Worm (Caenorhabditis elegans) whole organism, mixed stage, embryonic: ENCODE data around the gene bus-8A.

Experiments
- M03D4.4 ChIP-seq: sonication (generic microtip); optimal IDR thresholded peaks from 2 replicates; lab custom pipeline; 2017; ENCODE audit warnings: mild to moderate bottlenecking, missing genetic modification characterization, missing compliant biosample characterization
- bed-3 ChIP-seq: fragments of 200-800 bp; sonication (Bioruptor generic); optimal IDR thresholded peaks from 3 replicates; lab custom pipeline; 2018; ENCODE audit warnings: mild to moderate bottlenecking, missing genetic modification characterization, moderate library complexity, missing compliant biosample characterization
- blmp-1 ChIP-seq: fragments of 150-350 bp; optimal IDR thresholded peaks from 2 replicates; lab custom pipeline; 2014; ENCODE audit warnings: missing biosample characterization, missing genetic modification characterization
- ceh-39 ChIP-seq: fragments of 150-350 bp; optimal IDR thresholded peaks from 2 replicates; lab custom pipeline; 2014; ENCODE audit warnings: missing biosample characterization, missing genetic modification characterization
- ceh-43 ChIP-seq: fragments of 200-800 bp; sonication (Bioruptor generic); optimal IDR thresholded peaks from 2 replicates; lab custom pipeline; 2018; ENCODE audit warnings: mild to moderate bottlenecking, missing genetic modification characterization, moderate library complexity, missing compliant biosample characterization
- ceh-83 ChIP-seq: fragments of 200-800 bp; sonication (Bioruptor generic); optimal IDR thresholded peaks from 2 replicates; lab custom pipeline; 2018; ENCODE audit warnings: mild to moderate bottlenecking, missing genetic modification characterization, missing compliant biosample characterization
- ces-1 ChIP-seq: fragments of 150-350 bp; optimal IDR thresholded peaks from 2 replicates; lab custom pipeline; 2014; ENCODE audit warnings: missing biosample characterization, missing genetic modification reagents, missing genetic modification characterization
- cnd-1 ChIP-seq: fragments of 200-800 bp; sonication (Bioruptor generic); optimal IDR thresholded peaks from 2 replicates; lab custom pipeline; 2018; ENCODE audit warnings: mild to moderate bottlenecking, missing genetic modification characterization, missing compliant biosample characterization
- drap-1 ChIP-seq: fragments of 200-800 bp; sonication (Bioruptor generic); optimal IDR thresholded peaks from 3 replicates; lab custom pipeline; 2018; ENCODE audit warnings: mild to moderate bottlenecking, missing genetic modification characterization, missing compliant biosample characterization
- elt-1 ChIP-seq: sonication (generic microtip); optimal IDR thresholded peaks from 2 replicates; lab custom pipeline; 2017; ENCODE audit warnings: missing genetic modification characterization, mild to moderate bottlenecking, missing compliant biosample characterization, antibody characterized with exemption, moderate library complexity, borderline replicate concordance; ENCODE audit not compliant: insufficient read depth
- elt-3 ChIP-seq: fragments of 150-350 bp; optimal IDR thresholded peaks from 2 replicates; lab custom pipeline; 2014; ENCODE audit warnings: missing biosample characterization, missing genetic modification characterization
- flh-1 ChIP-seq: fragments of 200-800 bp; sonication (Bioruptor generic); optimal IDR thresholded peaks from 2 replicates; lab custom pipeline; 2018; ENCODE audit warnings: mild to moderate bottlenecking, missing genetic modification characterization, moderate library complexity, missing compliant biosample characterization
- ham-2 ChIP-seq: fragments of 200-800 bp; sonication (Bioruptor generic); optimal IDR thresholded peaks from 2 replicates; lab custom pipeline; 2018; ENCODE audit warnings: mild to moderate bottlenecking, missing genetic modification characterization, missing compliant biosample characterization
- hlh-1 ChIP-seq: fragments of 150-350 bp; optimal IDR thresholded peaks from 2 replicates; lab custom pipeline; 2014; ENCODE audit warnings: missing biosample characterization, missing genetic modification reagents, missing genetic modification characterization
- lin-13 ChIP-seq: fragments of 150-350 bp; optimal IDR thresholded peaks from 2 replicates; lab custom pipeline; 2014; ENCODE audit warnings: missing biosample characterization, missing genetic modification characterization
- lin-32 ChIP-seq: fragments of 200-800 bp; sonication (Bioruptor generic); optimal IDR thresholded peaks from 2 replicates; lab custom pipeline; 2018; ENCODE audit warnings: mild to moderate bottlenecking, missing genetic modification characterization, missing compliant biosample characterization
- lsy-2 ChIP-seq: fragments of 150-350 bp; optimal IDR thresholded peaks from 2 replicates; lab custom pipeline; 2014; ENCODE audit warnings: missing biosample characterization, missing genetic modification characterization
- mab-5 ChIP-seq: fragments of 150-350 bp; optimal IDR thresholded peaks from 2 replicates; lab custom pipeline; 2014; ENCODE audit warnings: missing biosample characterization, missing genetic modification characterization
- mep-1 ChIP-seq: fragments of 150-350 bp; optimal IDR thresholded peaks from 2 replicates; lab custom pipeline; 2017; ENCODE audit warnings: missing biosample characterization, missing genetic modification reagents, missing genetic modification characterization, inconsistent platforms
- mls-2 ChIP-seq: sonication (generic microtip); optimal IDR thresholded peaks from 2 replicates; lab custom pipeline; 2016; ENCODE audit warnings: mild to moderate bottlenecking, missing genetic modification characterization, moderate library complexity, missing compliant biosample characterization
- nhr-12 ChIP-seq: fragments of 150-350 bp; optimal IDR thresholded peaks from 2 replicates; lab custom pipeline; 2014; ENCODE audit warnings: missing biosample characterization, missing genetic modification characterization
- nhr-2 ChIP-seq: fragments of 150-350 bp; optimal IDR thresholded peaks from 2 replicates; lab custom pipeline; 2014; ENCODE audit warnings: missing biosample characterization, missing genetic modification characterization
- nhr-237 ChIP-seq: fragments of 150-350 bp; optimal IDR thresholded peaks from 2 replicates; lab custom pipeline; 2014; ENCODE audit warnings: missing biosample characterization, missing genetic modification characterization
- nhr-28 ChIP-seq: fragments of 150-350 bp; optimal IDR thresholded peaks from 2 replicates; lab custom pipeline; 2014; ENCODE audit warnings: missing biosample characterization, missing genetic modification characterization
- nhr-76 ChIP-seq: sonication (generic microtip); optimal IDR thresholded peaks from 2 replicates; lab custom pipeline; 2017; ENCODE audit warnings: missing biosample characterization, missing genetic modification characterization
- pha-4 ChIP-seq: fragments of 150-350 bp; optimal IDR thresholded peaks from 2 replicates; lab custom pipeline; 2018; ENCODE audit warnings: missing biosample characterization, missing genetic modification reagents, missing genetic modification characterization
- sem-2 ChIP-seq: fragments of 200-800 bp; sonication (Bioruptor generic); optimal IDR thresholded peaks from 2 replicates; lab custom pipeline; 2018; ENCODE audit warnings: mild to moderate bottlenecking, missing genetic modification characterization, missing compliant biosample characterization
- snpc-4 ChIP-seq: fragments of 150-350 bp; optimal IDR thresholded peaks from 2 replicates; lab custom pipeline; 2014; ENCODE audit warnings: missing biosample characterization, missing genetic modification characterization
- sptf-1 ChIP-seq: sonication (generic microtip); optimal IDR thresholded peaks from 2 replicates; lab custom pipeline; 2017; ENCODE audit warnings: mild to moderate bottlenecking, missing genetic modification characterization, moderate library complexity, missing compliant biosample characterization
- tbx-8 ChIP-seq: fragments of 200-800 bp; sonication (Bioruptor generic); optimal IDR thresholded peaks from 2 replicates; lab custom pipeline; 2018; ENCODE audit warnings: mild to moderate bottlenecking, missing genetic modification characterization, moderate library complexity, missing compliant biosample characterization
- unc-120 ChIP-seq: sonication (generic microtip); optimal IDR thresholded peaks from 2 replicates; lab custom pipeline; 2017; ENCODE audit warnings: missing genetic modification characterization, missing compliant biosample characterization; ENCODE audit not compliant: poor library complexity, severe bottlenecking
- unc-39 ChIP-seq: fragments of 150-350 bp; optimal IDR thresholded peaks from 2 replicates; lab custom pipeline; 2014; ENCODE audit warnings: missing biosample characterization, missing genetic modification characterization
- unc-62 ChIP-seq: fragments of 150-350 bp; optimal IDR thresholded peaks from 2 replicates; lab custom pipeline; 2014; ENCODE audit warnings: missing biosample characterization, missing genetic modification reagents, missing genetic modification characterization
- zip-8 ChIP-seq: fragments of 150-350 bp; optimal IDR thresholded peaks from 2 replicates; lab custom pipeline; 2014; ENCODE audit warnings: missing biosample characterization, missing genetic modification characterization
- ztf-11 ChIP-seq: fragments of 150-350 bp; optimal IDR thresholded peaks from 2 replicates; lab custom pipeline; 2014; ENCODE audit warnings: missing biosample characterization, missing genetic modification characterization

The bus-8A gene

ce11 chrX:5466149-5466548, 26.6 kb upstream of the bus-8A start:
- TF ChIP-seq lsy-2 = no peak
- no peak for TF ChIP-seq sem-2 (GFP tag; lab: Kevin White, UChicago)
- no peak for TF ChIP-seq snpc-4
- no peak for TF ChIP-seq flh-1 (GFP tag; lab: Kevin White, UChicago)
- TF ChIP-seq bed-3 = no peak
- no peak for TF ChIP-seq ces-1 (GFP tag; lab: Kevin White, UChicago)
- TF ChIP-seq nhr-28 = no peak
- TF ChIP-seq nhr-2 = no peak
- no peak for TF ChIP-seq elt-3 (tag; lab: Kevin White, UChicago)
- TF ChIP-seq unc-120 (tag; lab: Kevin White, UChicago) = no peak
- TF ChIP-seq unc-62 (GFP tag; lab: Kevin White, UChicago) = no peak
- no peak for TF ChIP-seq cnd-1 (tag; lab: Kevin White, UChicago)

- no peak for TF ChIP-seq pha-4
- no peak for TF ChIP-seq cnd-1 (tag; lab: Kevin White, UChicago)
- TF ChIP-seq nhr-12 (tag; lab: Kevin White, UChicago) = no peak
- TF ChIP-seq mep-1 = no peak
- TF ChIP-seq ceh-43 (GFP tag; lab: Kevin White, UChicago) = no peak
- TF ChIP-seq blmp-1 (tag; lab: Kevin White, UChicago) = no peak
- TF ChIP-seq ceh-39 (tag; lab: Kevin White, UChicago) = no peak
- TF ChIP-seq M03D4.4 (tag; lab: Kevin White, UChicago) = no peak
- TF ChIP-seq ham-2 (GFP tag; lab: Kevin White, UChicago) = no peak
- no peak for TF ChIP-seq nhr-2
- no peak for TF ChIP-seq nhr-28
Observed at ce11 chrX:5467308-5467707, 25.4 kb upstream of the bus-8A start.

ce11 chrX:5467820-5468270, 24.9 kb upstream of the bus-8A start, which contains the start of gene dpyd-1:
TSS of gene dpyd-1 (plus strand) at chrX:5467870.
- no peak for TF ChIP-seq pha-4
- TF ChIP-seq unc-120 (tag; lab: Kevin White, UChicago) = no peak
- TF ChIP-seq tbx-8 (GFP tag; lab: Kevin White, UChicago) = no peak
- no peak for TF ChIP-seq nhr-28
- no peak for TF ChIP-seq zip-8 (tag; lab: Kevin White, UChicago)

- TF ChIP-seq tbx-8 (GFP tag; lab: Kevin White, UChicago) (no peak), elt-1 (tag; lab: Kevin White, UChicago) (peak; percentile 40)
Observed at ce11 chrX:5470111-5470745, 22.5 kb upstream of the bus-8A start.

- TF ChIP-seq nhr-237 (tag; lab: Kevin White, UChicago) (no peak), ceh-83 (no peak), hlh-1 (tag; lab: Kevin White, UChicago) (peak; percentile 86), drap-1 (GFP tag; lab: Kevin White, UChicago) (peak; percentile 69), ceh-43 (GFP tag; lab: Kevin White, UChicago) (no peak), nhr-28 (no peak), lsy-2 (no peak), elt-3 (tag; lab: Kevin White, UChicago) (no peak), sem-2 (GFP tag; lab: Kevin White, UChicago) (no peak), ceh-39 (tag; lab: Kevin White, UChicago) (no peak), sptf-1 (tag; lab: Kevin White, UChicago) (peak; percentile 74), nhr-2 (peak; percentile 88), lin-13 (tag; lab: Kevin White, UChicago) (peak; percentile 84), ztf-11 (tag; lab: Kevin White, UChicago) (peak; percentile 54), nhr-12 (tag; lab: Kevin White, UChicago) (peak; percentile 17), nhr-76 (tag; lab: Kevin White, UChicago) (no peak), elt-1 (tag; lab: Kevin White, UChicago) (peak; percentile 63), bed-3 (no peak), tbx-8 (GFP tag; lab: Kevin White, UChicago) (peak; percentile 54), lin-32 (GFP tag; lab: Kevin White, UChicago) (no peak), zip-8 (tag; lab: Kevin White, UChicago) (no peak), mls-2 (peak; percentile 72), mab-5 (tag; lab: Kevin White, UChicago) (no peak), unc-39 (tag; lab: Kevin White, UChicago) (peak; percentile 41), blmp-1 (tag; lab: Kevin White, UChicago) (no peak), pha-4 (peak; percentile 93), ham-2 (GFP tag; lab: Kevin White, UChicago) (peak; percentile 95), unc-62 (GFP tag; lab: Kevin White, UChicago) (peak; percentile 72), mep-1 (peak; percentile 24), cnd-1 (tag; lab: Kevin White, UChicago) (peak; percentile 38), unc-120 (tag; lab: Kevin White, UChicago) (peak; percentile 41), snpc-4 (no peak), ces-1 (GFP tag; lab: Kevin White, UChicago) (no peak), M03D4.4 (tag; lab: Kevin White, UChicago) (peak; percentile 28), flh-1 (GFP tag; lab: Kevin White, UChicago) (no peak)
Observed at ce11 chrX:5475164-5475576, 17.5 kb upstream of the bus-8A start.
